Worm (Caenorhabditis elegans) whole organism, L4/young adult: Measurements from ENCODE around the gene C29E4.10.

Experiments
- W03F9.2 ChIP-seq: fragments of 150-350 bp; optimal IDR thresholded peaks from 2 replicates; lab custom pipeline; 2014; ENCODE audit warnings: missing biosample characterization, missing genetic modification characterization
- dao-5 ChIP-seq: sonication (generic microtip); optimal IDR thresholded peaks from 2 replicates; lab custom pipeline; 2016; ENCODE audit warnings: missing genotype, missing genetic modification characterization, moderate library complexity, missing compliant biosample characterization
- him-1 ChIP-seq: sonication (generic microtip); optimal IDR thresholded peaks from 2 replicates; lab custom pipeline; 2016; ENCODE audit warnings: missing genotype, missing genetic modification reagents, missing genetic modification characterization, missing compliant biosample characterization

DNA sequence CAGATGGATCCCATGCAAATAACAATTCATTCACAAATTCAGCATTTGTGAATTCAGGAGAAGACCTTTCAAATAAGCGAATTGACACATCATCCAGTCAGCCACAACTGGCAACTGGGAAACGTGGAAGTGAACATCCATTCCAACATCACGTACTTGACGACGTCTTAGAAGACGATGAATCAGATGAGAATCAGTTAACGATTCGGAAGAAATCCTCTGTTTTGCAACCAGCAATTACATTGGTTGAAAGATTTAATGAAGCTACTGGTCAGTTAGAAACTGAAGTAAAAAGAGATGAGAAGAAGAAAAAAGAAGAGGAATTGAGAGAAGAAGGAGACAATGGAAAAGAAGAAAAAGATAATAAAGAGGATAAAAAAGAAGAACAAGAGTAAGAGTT lies 34.2 kb upstream of the C29E4.10 start:
- no peak for TF ChIP-seq dao-5
- TF ChIP-seq him-1 (tag; lab: Kevin White, UChicago): no peak
- no peak for TF ChIP-seq W03F9.2 (tag; lab: Kevin White, UChicago)
